Worm (Caenorhabditis elegans) whole organism, late embryonic: ENCODE results near the gene W02B12.12.

ENCODE experiments used
- K09A11.1 ChIP-seq: sonication (generic microtip); optimal IDR thresholded peaks from 2 replicates; lab custom pipeline; 2017; ENCODE audit warnings: antibody characterized with exemption, mild to moderate bottlenecking, missing genetic modification characterization, missing compliant biosample characterization; ENCODE audit not compliant: insufficient read depth
- ceh-2 ChIP-seq: sonication (generic microtip); optimal IDR thresholded peaks from 2 replicates; lab custom pipeline; 2016; ENCODE audit warnings: missing genotype, missing genetic modification characterization, missing compliant biosample characterization
- ceh-30 ChIP-seq: fragments of 150-350 bp; optimal IDR thresholded peaks from 2 replicates; lab custom pipeline; 2014; ENCODE audit warnings: missing biosample characterization, missing genetic modification characterization
- ceh-48 ChIP-seq: sonication (generic microtip); optimal IDR thresholded peaks from 2 replicates; lab custom pipeline; 2016; ENCODE audit warnings: missing genetic modification characterization, inconsistent platforms, missing compliant biosample characterization
- elt-2 ChIP-seq: sonication (generic microtip); optimal IDR thresholded peaks from 2 replicates; lab custom pipeline; 2016; ENCODE audit warnings: missing genetic modification reagents, missing genetic modification characterization, missing compliant biosample characterization
- ets-4 ChIP-seq: sonication (generic microtip); optimal IDR thresholded peaks from 2 replicates; lab custom pipeline; 2016; ENCODE audit warnings: missing genetic modification characterization, missing compliant biosample characterization
- fax-1 ChIP-seq: sonication (generic microtip); optimal IDR thresholded peaks from 2 replicates; lab custom pipeline; 2016; ENCODE audit warnings: missing genotype, missing genetic modification characterization, missing compliant biosample characterization
- fkh-6 ChIP-seq: sonication (generic microtip); optimal IDR thresholded peaks from 2 replicates; lab custom pipeline; 2016; ENCODE audit warnings: missing genetic modification characterization, missing compliant biosample characterization
- hlh-15 ChIP-seq: sonication (generic microtip); optimal IDR thresholded peaks from 2 replicates; lab custom pipeline; 2016; ENCODE audit warnings: missing genetic modification characterization, missing compliant biosample characterization
- hlh-30 ChIP-seq: sonication (generic microtip); optimal IDR thresholded peaks from 2 replicates; lab custom pipeline; 2017; ENCODE audit warnings: antibody characterized with exemption, missing genetic modification characterization, missing compliant biosample characterization; ENCODE audit not compliant: insufficient read depth
- hlh-6 ChIP-seq: sonication (generic microtip); optimal IDR thresholded peaks from 2 replicates; lab custom pipeline; 2016; ENCODE audit warnings: missing genotype, missing genetic modification characterization, missing compliant biosample characterization
- hlh-8 ChIP-seq: sonication (generic microtip); optimal IDR thresholded peaks from 2 replicates; lab custom pipeline; 2016; ENCODE audit warnings: missing genotype, missing genetic modification characterization, missing compliant biosample characterization
- lim-6 ChIP-seq: sonication (generic microtip); optimal IDR thresholded peaks from 2 replicates; lab custom pipeline; 2016; ENCODE audit warnings: missing genetic modification characterization, missing compliant biosample characterization
- lin-11 ChIP-seq: fragments of 200-800 bp; sonication (Bioruptor generic); optimal IDR thresholded peaks from 2 replicates; lab custom pipeline; 2018; ENCODE audit warnings: mild to moderate bottlenecking, missing genetic modification characterization, missing compliant biosample characterization
- madf-2 ChIP-seq: sonication (generic microtip); optimal IDR thresholded peaks from 2 replicates; lab custom pipeline; 2017; ENCODE audit warnings: missing genetic modification characterization, missing compliant biosample characterization
- nhr-11 ChIP-seq: fragments of 150-350 bp; optimal IDR thresholded peaks from 2 replicates; lab custom pipeline; 2014; ENCODE audit warnings: missing biosample characterization, missing genetic modification characterization
- odd-2 ChIP-seq: sonication (generic microtip); optimal IDR thresholded peaks from 2 replicates; lab custom pipeline; 2017; ENCODE audit warnings: antibody characterized with exemption, mild to moderate bottlenecking, missing genetic modification characterization, missing compliant biosample characterization
- pag-3 ChIP-seq: sonication (generic microtip); optimal IDR thresholded peaks from 2 replicates; lab custom pipeline; 2016; ENCODE audit warnings: missing compliant biosample characterization, missing genetic modification characterization, borderline replicate concordance
- pha-2 ChIP-seq: sonication (generic microtip); optimal IDR thresholded peaks from 2 replicates; lab custom pipeline; 2017; ENCODE audit warnings: mild to moderate bottlenecking, missing genetic modification characterization, missing compliant biosample characterization
- ref-2 ChIP-seq: sonication (generic microtip); optimal IDR thresholded peaks from 2 replicates; lab custom pipeline; 2016; ENCODE audit warnings: missing genetic modification characterization, missing compliant biosample characterization
- rnt-1 ChIP-seq: sonication (generic microtip); optimal IDR thresholded peaks from 2 replicates; lab custom pipeline; 2016; ENCODE audit warnings: missing genetic modification characterization, missing compliant biosample characterization
- unc-55 ChIP-seq: sonication (generic microtip); optimal IDR thresholded peaks from 2 replicates; lab custom pipeline; 2017; ENCODE audit warnings: missing biosample characterization, missing genetic modification reagents, missing genetic modification characterization
- unc-86 ChIP-seq: sonication (generic microtip); optimal IDR thresholded peaks from 2 replicates; lab custom pipeline; 2016; ENCODE audit warnings: missing genetic modification characterization, missing compliant biosample characterization

W02B12.12 gene

DNA sequence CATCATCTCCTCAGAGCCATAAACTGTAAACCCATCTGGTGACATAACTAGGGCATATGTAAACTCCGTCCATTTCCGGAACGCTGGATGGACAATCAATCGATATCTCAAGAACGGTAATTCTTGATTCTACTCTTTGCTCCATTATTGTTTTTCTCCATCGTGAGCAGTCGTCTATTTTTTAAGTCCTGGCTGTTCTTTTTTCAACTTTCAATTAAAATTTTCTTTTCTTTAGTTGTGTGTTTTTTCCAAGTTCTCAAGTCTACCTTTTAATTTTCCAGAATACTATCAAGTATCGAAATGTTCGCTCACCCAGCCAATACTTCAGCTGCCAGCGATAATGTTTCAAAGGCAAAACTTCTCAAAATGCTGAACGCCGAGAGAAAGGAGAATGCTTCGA, 45.0 kb downstream of the W02B12.12 start, which contains the start of gene C05D12.5:
Gene C05D12.5, plus strand, starts transcription at position 301 of the 400 bp plus-strand sequence.
- TF ChIP-seq hlh-8 (tag; lab: Kevin White, UChicago) (no peak), lim-6 (no peak), ref-2 (no peak), fkh-6 (tag; lab: Kevin White, UChicago) (no peak), madf-2 (tag; lab: Kevin White, UChicago) (no peak), hlh-15 (tag; lab: Kevin White, UChicago) (no peak), unc-55 (GFP tag; lab: Kevin White, UChicago) (no peak), odd-2 (tag; lab: Kevin White, UChicago) (no peak), hlh-30 (tag; lab: Kevin White, UChicago) (no peak), unc-86 (tag; lab: Kevin White, UChicago) (no peak), lin-11 (tag; lab: Kevin White, UChicago) (no peak), hlh-6 (no peak)

ce11 chrII:11431584-11431983, 47.4 kb downstream of the W02B12.12 start, which contains the start of gene C05D12.4:
Gene C05D12.4 (plus strand): TSS chrII:11431884.
- TF ChIP-seq pag-3 (tag; lab: Kevin White, UChicago), result no peak
- no peak for TF ChIP-seq elt-2

ce11 chrII:11428599-11428998, 50.4 kb downstream of the W02B12.12 start:
- no peak for TF ChIP-seq ceh-48 (tag; lab: Kevin White, UChicago)
- no peak for TF ChIP-seq nhr-11 (tag; lab: Kevin White, UChicago)
- TF ChIP-seq fax-1 (tag; lab: Kevin White, UChicago), result no peak
- no peak for TF ChIP-seq ets-4
- TF ChIP-seq ceh-30 (tag; lab: Kevin White, UChicago), result no peak

ce11 chrII:11427322-11427721, 51.7 kb downstream of the W02B12.12 start:
- no peak for TF ChIP-seq nhr-11 (tag; lab: Kevin White, UChicago)
- no peak for TF ChIP-seq rnt-1 (tag; lab: Kevin White, UChicago)
- TF ChIP-seq pha-2 (tag; lab: Kevin White, UChicago), result no peak
- no peak for TF ChIP-seq fkh-6 (tag; lab: Kevin White, UChicago)
- no peak for TF ChIP-seq ceh-2 (tag; lab: Kevin White, UChicago)
- TF ChIP-seq K09A11.1, result no peak
